Worm (Caenorhabditis elegans): ENCODE data around the gene clpp-1.

Gene clpp-1

DNA sequence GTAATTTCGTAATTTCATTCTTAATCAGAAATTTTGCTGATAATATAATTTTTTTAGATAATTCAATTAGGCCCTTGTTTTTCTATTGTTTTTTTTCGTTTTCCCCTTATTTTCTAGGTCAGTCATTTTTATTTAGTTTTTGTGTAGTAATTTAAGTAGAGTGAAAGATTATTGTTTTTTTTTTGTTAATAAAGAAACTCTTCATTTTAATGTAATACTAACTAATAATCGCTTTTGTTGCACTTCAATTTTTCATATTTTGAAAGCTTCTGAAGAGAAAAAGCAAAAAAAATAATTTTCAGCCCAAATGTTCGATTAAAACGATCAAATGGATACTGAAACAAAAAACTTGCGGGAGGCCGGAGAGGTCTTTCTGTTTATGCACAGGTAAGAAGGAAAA lies 51.7 kb downstream of the clpp-1 start, which contains the start of gene F54B3.1:
F54B3.1 (plus strand) TSS at position 301 of the 400 bp plus-strand sequence.
- TF ChIP-seq R02D3.7 (tag; optimal IDR thresholded peaks at IDR 0.05), result no peak
- no peak for TF ChIP-seq lin-15B (tag; optimal IDR thresholded peaks at IDR 0.05)
- TF ChIP-seq fos-1 (tag; optimal IDR thresholded peaks at IDR 0.05), result no peak
- no peak for TF ChIP-seq lin-39 (tag; optimal IDR thresholded peaks at IDR 0.05)
- no peak for TF ChIP-seq elt-3 (tag; optimal IDR thresholded peaks at IDR 0.05)
- TF ChIP-seq ceh-82 (tag; optimal IDR thresholded peaks at IDR 0.05), result no peak
- TF ChIP-seq sea-2 (GFP tag; optimal IDR thresholded peaks at IDR 0.05), result no peak
- no peak for TF ChIP-seq nhr-11 (tag; optimal IDR thresholded peaks at IDR 0.05)
- no peak for TF ChIP-seq nhr-43 (tag; optimal IDR thresholded peaks at IDR 0.05; ENCODE audit: poor library complexity, severe bottlenecking)
- no peak for TF ChIP-seq nhr-77 (tag; optimal IDR thresholded peaks at IDR 0.05)
- TF ChIP-seq daf-12 (tag; optimal IDR thresholded peaks at IDR 0.05), result no peak
- no peak for TF ChIP-seq unc-39 (tag; optimal IDR thresholded peaks at IDR 0.05)
- TF ChIP-seq nhr-28 (tag; optimal IDR thresholded peaks at IDR 0.05), result no peak
- TF ChIP-seq nhr-237 (tag; optimal IDR thresholded peaks at IDR 0.05), result no peak
- TF ChIP-seq pha-4 (tag; optimal IDR thresholded peaks at IDR 0.05), result no peak
- no peak for TF ChIP-seq nhr-12 (tag; optimal IDR thresholded peaks at IDR 0.05)
- TF ChIP-seq pqm-1 (tag; optimal IDR thresholded peaks at IDR 0.05), result no peak

Measured in whole organism, L3 larva.